Worm (Caenorhabditis elegans) whole organism, L1 larva: ENCODE measurements around the gene spe-27.

ENCODE experiments used
- alr-1 ChIP-seq: fragments of 200-800 bp; sonication (Bioruptor generic); optimal IDR thresholded peaks from 2 replicates; lab custom pipeline; 2018; ENCODE audit warnings: borderline replicate concordance, mild to moderate bottlenecking, missing genetic modification characterization, missing compliant biosample characterization
- ceh-82 ChIP-seq, 3 experiments: fragments of 150-350 bp in 1 of 3; sonication (generic microtip) in 2 of 3; optimal IDR thresholded peaks; 2 replicates each; lab custom pipeline; 2014 to 2017; ENCODE audit warnings: missing biosample characterization in 3 of 3, missing genetic modification characterization in 3 of 3
- ceh-88 ChIP-seq: fragments of 200-800 bp; sonication (Bioruptor generic); IDR thresholded peaks from 2 replicates; pipeline ENCODE4 v1.3.6; 2022; ENCODE audit warnings: missing genetic modification characterization, missing compliant biosample characterization
- hlh-17 ChIP-seq: fragments of 200-800 bp; sonication (Bioruptor generic); optimal IDR thresholded peaks from 2 replicates; lab custom pipeline; 2018; ENCODE audit warnings: missing genetic modification characterization, mild to moderate bottlenecking, missing compliant biosample characterization, moderate library complexity, borderline replicate concordance
- lir-3 ChIP-seq: sonication (generic microtip); optimal IDR thresholded peaks from 2 replicates; lab custom pipeline; 2016; ENCODE audit warnings: mild to moderate bottlenecking, missing genetic modification characterization, moderate library complexity, missing compliant biosample characterization; ENCODE audit not compliant: poor library complexity
- lsy-2 ChIP-seq, 2 experiments: fragments of 150-350 bp; optimal IDR thresholded peaks; 2 replicates each; lab custom pipeline; 2014; ENCODE audit warnings: missing biosample characterization in 2 of 2, missing genetic modification characterization in 2 of 2
- mab-9 ChIP-seq: fragments of 200-800 bp; sonication (Bioruptor generic); IDR thresholded peaks from 2 replicates; pipeline ENCODE4 v1.3.6; 2022; ENCODE audit warnings: missing genetic modification reagents, missing genetic modification characterization, missing compliant biosample characterization
- nhr-76 ChIP-seq: sonication (generic microtip); optimal IDR thresholded peaks from 2 replicates; lab custom pipeline; 2017; ENCODE audit warnings: missing biosample characterization, missing genetic modification characterization
- nhr-85 ChIP-seq: sonication (generic microtip); peaks from one replicate; lab custom pipeline; 2016; ENCODE audit warnings: missing genetic modification characterization, inconsistent platforms, missing compliant biosample characterization
- pax-3 ChIP-seq: fragments of 200-800 bp; sonication (Bioruptor generic); optimal IDR thresholded peaks from 2 replicates; lab custom pipeline; 2018; ENCODE audit warnings: mild to moderate bottlenecking, missing genetic modification characterization, moderate library complexity, missing compliant biosample characterization
- pqm-1 ChIP-seq: sonication (generic microtip); optimal IDR thresholded peaks from 3 replicates; lab custom pipeline; 2017; ENCODE audit warnings: missing biosample characterization, missing genetic modification characterization
- snpc-4 ChIP-seq: fragments of 150-350 bp; optimal IDR thresholded peaks from 2 replicates; lab custom pipeline; 2014; ENCODE audit warnings: missing biosample characterization, missing genetic modification characterization
- zag-1 ChIP-seq: fragments of 150-350 bp; optimal IDR thresholded peaks from 2 replicates; lab custom pipeline; 2014; ENCODE audit warnings: missing biosample characterization, missing genetic modification characterization

ce11 chrIV:5867189-5867588 lies 1.5 kb upstream of the spe-27 start, which contains the start of gene C06E7.88:
- TF ChIP-seq lsy-2 (tag; optimal IDR thresholded peaks at IDR 0.05; lab: Kevin White, UChicago) (no peak), snpc-4 (tag; lab: Kevin White, UChicago) (no peak), hlh-17 (no peak), nhr-76 (tag; lab: Kevin White, UChicago) (no peak), nhr-85 (no peak), lir-3 (tag; lab: Kevin White, UChicago) (no peak), mab-9 (GFP tag; lab: Robert Waterston, UW) (no peak), ceh-82 (tag; optimal IDR thresholded peaks at IDR 0.05; lab: Kevin White, UChicago) (no peak), pax-3 (tag; lab: Kevin White, UChicago) (no peak), alr-1 (tag; lab: Kevin White, UChicago) (no peak), zag-1 (tag; lab: Kevin White, UChicago) (no peak), ceh-88 (GFP tag; lab: Robert Waterston, UW) (no peak), pqm-1 (tag; lab: Kevin White, UChicago) (no peak)
